Worm (Caenorhabditis elegans): ENCODE measurements around the gene ire-1.
A peak's percentile ranks its signal among the peaks of the same experiment; 100 is the strongest.

ire-1 gene

ce11 chrII:8125439-8125838 is 729 bp upstream of the ire-1 start:
- TF ChIP-seq T22C8.4 (GFP tag; IDR thresholded peaks at IDR 0.05) (no peak), flt-1 (GFP tag; IDR thresholded peaks at IDR 0.05) (no peak), ztf-29 (GFP tag; IDR thresholded peaks at IDR 0.05) (no peak), cog-1 (tag; optimal IDR thresholded peaks at IDR 0.05) (no peak), tab-1 (GFP tag; IDR thresholded peaks at IDR 0.05) (no peak), ref-1 (GFP tag; conservative IDR thresholded peaks at IDR 0.05) (no peak), klf-2 (GFP tag; conservative IDR thresholded peaks at IDR 0.05) (no peak), med-1 (GFP tag; optimal IDR thresholded peaks at IDR 0.05; ENCODE audit: insufficient read depth) (no peak), ztf-23 (GFP tag; IDR thresholded peaks at IDR 0.05) (no peak)

- no peak for TF ChIP-seq ref-1 (GFP tag; conservative IDR thresholded peaks at IDR 0.05)
- TF ChIP-seq cog-1 (tag; optimal IDR thresholded peaks at IDR 0.05) = no peak
These were observed 7.3 kb downstream of the ire-1 start for ce11 chrII:8117426-8117825.

- TF ChIP-seq ztf-29 (GFP tag; IDR thresholded peaks at IDR 0.05) (no peak), ref-1 (GFP tag; conservative IDR thresholded peaks at IDR 0.05) (no peak), klf-2 (GFP tag; conservative IDR thresholded peaks at IDR 0.05) (no peak), ztf-23 (GFP tag; IDR thresholded peaks at IDR 0.05) (no peak), med-1 (GFP tag; optimal IDR thresholded peaks at IDR 0.05; ENCODE audit: insufficient read depth) (no peak), cog-1 (tag; optimal IDR thresholded peaks at IDR 0.05) (no peak), T22C8.4 (GFP tag; IDR thresholded peaks at IDR 0.05) (no peak), tab-1 (GFP tag; IDR thresholded peaks at IDR 0.05) (no peak), flt-1 (GFP tag; IDR thresholded peaks at IDR 0.05) (no peak)
These were observed 8.6 kb downstream of the ire-1 start, which contains the start of gene unc-105 for ce11 chrII:8116159-8116558. unc-105 (plus strand) TSS chrII:8116459.

ce11 chrII:8112063-8112462 is 12.6 kb downstream of the ire-1 start, which contains the start of gene lron-4:
lron-4 (minus strand) TSS chrII:8112163.
- no peak for TF ChIP-seq cog-1 (tag; optimal IDR thresholded peaks at IDR 0.05)
- TF ChIP-seq med-1 (GFP tag; optimal IDR thresholded peaks at IDR 0.05; ENCODE audit: insufficient read depth) = no peak
- TF ChIP-seq T22C8.4 (GFP tag; IDR thresholded peaks at IDR 0.05) = no peak
- no peak for TF ChIP-seq ref-1 (GFP tag; conservative IDR thresholded peaks at IDR 0.05)
- no peak for TF ChIP-seq ztf-23 (GFP tag; IDR thresholded peaks at IDR 0.05)
- TF ChIP-seq ztf-29 (GFP tag; IDR thresholded peaks at IDR 0.05) = no peak
- no peak for TF ChIP-seq flt-1 (GFP tag; IDR thresholded peaks at IDR 0.05)
- TF ChIP-seq klf-2 (GFP tag; conservative IDR thresholded peaks at IDR 0.05) = no peak
- no peak for TF ChIP-seq tab-1 (GFP tag; IDR thresholded peaks at IDR 0.05)

ce11 chrII:8106921-8107695 is 17.6 kb downstream of the ire-1 start, which contains the start of the genes chst-1 and C41C4.9:
chst-1 (minus strand) TSS chrII:8106971.
C41C4.9 (plus strand) TSS chrII:8107645.
- TF ChIP-seq cog-1 (tag; optimal IDR thresholded peaks at IDR 0.05) (peak; percentile 82), med-1 (GFP tag; optimal IDR thresholded peaks at IDR 0.05; ENCODE audit: insufficient read depth) (peak; percentile 87), ref-1 (GFP tag; conservative IDR thresholded peaks at IDR 0.05) (peak; percentile 89), flt-1 (GFP tag; IDR thresholded peaks at IDR 0.05) (peak; percentile 97), ztf-29 (GFP tag; IDR thresholded peaks at IDR 0.05) (peak; percentile 92), tab-1 (GFP tag; IDR thresholded peaks at IDR 0.05) (peak; percentile 97), klf-2 (GFP tag; conservative IDR thresholded peaks at IDR 0.05) (no peak; the same call in 1 of the 2 replicates), ztf-23 (GFP tag; IDR thresholded peaks at IDR 0.05) (peak; percentile 94), T22C8.4 (GFP tag; IDR thresholded peaks at IDR 0.05) (peak; percentile 94)

- TF ChIP-seq cog-1 (tag; optimal IDR thresholded peaks at IDR 0.05) = no peak
- TF ChIP-seq tab-1 (GFP tag; IDR thresholded peaks at IDR 0.05) = no peak
- TF ChIP-seq ref-1 (GFP tag; conservative IDR thresholded peaks at IDR 0.05) = no peak
- TF ChIP-seq med-1 (GFP tag; optimal IDR thresholded peaks at IDR 0.05; ENCODE audit: insufficient read depth) = no peak
- TF ChIP-seq klf-2 (GFP tag; conservative IDR thresholded peaks at IDR 0.05) = no peak
- TF ChIP-seq T22C8.4 (GFP tag; IDR thresholded peaks at IDR 0.05) = no peak
- TF ChIP-seq ztf-23 (GFP tag; IDR thresholded peaks at IDR 0.05) = no peak
- TF ChIP-seq flt-1 (GFP tag; IDR thresholded peaks at IDR 0.05) = no peak
- no peak for TF ChIP-seq ztf-29 (GFP tag; IDR thresholded peaks at IDR 0.05)
These were observed 19.7 kb downstream of the ire-1 start, which contains the start of gene sfxn-5 for ce11 chrII:8104998-8105397. sfxn-5 (minus strand) TSS chrII:8105052.

- no peak for TF ChIP-seq T22C8.4 (GFP tag; IDR thresholded peaks at IDR 0.05)
- TF ChIP-seq ztf-29 (GFP tag; IDR thresholded peaks at IDR 0.05) = no peak
- TF ChIP-seq klf-2 (GFP tag; conservative IDR thresholded peaks at IDR 0.05) = no peak
- TF ChIP-seq ref-1 (GFP tag; conservative IDR thresholded peaks at IDR 0.05) = no peak
- no peak for TF ChIP-seq flt-1 (GFP tag; IDR thresholded peaks at IDR 0.05)
- no peak for TF ChIP-seq cog-1 (tag; optimal IDR thresholded peaks at IDR 0.05)
These were observed 22.7 kb downstream of the ire-1 start, which contains the start of gene sre-2 for ce11 chrII:8102041-8102440. sre-2 (minus strand) TSS chrII:8102141.

ce11 chrII:8099212-8099784 is 25.4 kb downstream of the ire-1 start:
- TF ChIP-seq klf-2 (GFP tag; conservative IDR thresholded peaks at IDR 0.05) (no peak), ztf-29 (GFP tag; IDR thresholded peaks at IDR 0.05) (no peak), tab-1 (GFP tag; IDR thresholded peaks at IDR 0.05) (no peak), T22C8.4 (GFP tag; IDR thresholded peaks at IDR 0.05) (no peak), ref-1 (GFP tag; conservative IDR thresholded peaks at IDR 0.05) (no peak), ztf-23 (GFP tag; IDR thresholded peaks at IDR 0.05) (no peak), flt-1 (GFP tag; IDR thresholded peaks at IDR 0.05) (no peak), cog-1 (tag; optimal IDR thresholded peaks at IDR 0.05) (no peak), med-1 (GFP tag; optimal IDR thresholded peaks at IDR 0.05; ENCODE audit: insufficient read depth) (no peak)

- TF ChIP-seq ref-1 (GFP tag; conservative IDR thresholded peaks at IDR 0.05) (no peak), med-1 (GFP tag; optimal IDR thresholded peaks at IDR 0.05; ENCODE audit: insufficient read depth) (no peak), klf-2 (GFP tag; conservative IDR thresholded peaks at IDR 0.05) (no peak), ztf-23 (GFP tag; IDR thresholded peaks at IDR 0.05) (no peak), cog-1 (tag; optimal IDR thresholded peaks at IDR 0.05) (no peak), tab-1 (GFP tag; IDR thresholded peaks at IDR 0.05) (no peak), flt-1 (GFP tag; IDR thresholded peaks at IDR 0.05) (no peak), ztf-29 (GFP tag; IDR thresholded peaks at IDR 0.05) (no peak), T22C8.4 (GFP tag; IDR thresholded peaks at IDR 0.05) (no peak)
These were observed 30.8 kb downstream of the ire-1 start for ce11 chrII:8093914-8094313.

Data from whole organism, midembryonic.